Worm (Caenorhabditis elegans) whole organism, late embryonic: ENCODE data around the gene wdr-5.3.

Experiments
- C38D4.7 ChIP-seq: fragments of 200-800 bp; sonication (Bioruptor generic); optimal IDR thresholded peaks from 2 replicates; lab custom pipeline; 2018; ENCODE audit warnings: mild to moderate bottlenecking, missing genetic modification characterization, moderate library complexity, missing compliant biosample characterization
- ama-1 ChIP-seq: fragments of 150-350 bp; optimal IDR thresholded peaks from 2 replicates; lab custom pipeline; 2014
- ceh-19 ChIP-seq: fragments of 200-800 bp; sonication (Bioruptor generic); optimal IDR thresholded peaks from 2 replicates; lab custom pipeline; 2018; ENCODE audit warnings: mild to moderate bottlenecking, missing genetic modification characterization, missing compliant biosample characterization
- ceh-30 ChIP-seq: fragments of 150-350 bp; optimal IDR thresholded peaks from 2 replicates; lab custom pipeline; 2014; ENCODE audit warnings: missing biosample characterization, missing genetic modification characterization
- ceh-6 ChIP-seq: fragments of 200-800 bp; sonication (Bioruptor generic); optimal IDR thresholded peaks from 2 replicates; lab custom pipeline; 2018; ENCODE audit warnings: mild to moderate bottlenecking, missing genetic modification characterization, missing compliant biosample characterization
- fax-1 ChIP-seq: sonication (generic microtip); optimal IDR thresholded peaks from 2 replicates; lab custom pipeline; 2016; ENCODE audit warnings: missing genotype, missing genetic modification characterization, missing compliant biosample characterization
- fkh-10 ChIP-seq: fragments of 150-350 bp; optimal IDR thresholded peaks from 2 replicates; lab custom pipeline; 2014; ENCODE audit warnings: missing biosample characterization, missing genetic modification reagents, missing genetic modification characterization
- hlh-30 ChIP-seq: sonication (generic microtip); optimal IDR thresholded peaks from 2 replicates; lab custom pipeline; 2017; ENCODE audit warnings: antibody characterized with exemption, missing genetic modification characterization, missing compliant biosample characterization; ENCODE audit not compliant: insufficient read depth
- nfya-1 ChIP-seq: sonication (generic microtip); optimal IDR thresholded peaks from 2 replicates; lab custom pipeline; 2017; ENCODE audit warnings: missing genetic modification characterization, mild to moderate bottlenecking, missing compliant biosample characterization, antibody characterized with exemption, moderate library complexity
- odd-2 ChIP-seq: sonication (generic microtip); optimal IDR thresholded peaks from 2 replicates; lab custom pipeline; 2017; ENCODE audit warnings: antibody characterized with exemption, mild to moderate bottlenecking, missing genetic modification characterization, missing compliant biosample characterization
- pqm-1 ChIP-seq: sonication (generic microtip); optimal IDR thresholded peaks from 2 replicates; lab custom pipeline; 2016; ENCODE audit warnings: missing genetic modification characterization, missing compliant biosample characterization

DNA sequence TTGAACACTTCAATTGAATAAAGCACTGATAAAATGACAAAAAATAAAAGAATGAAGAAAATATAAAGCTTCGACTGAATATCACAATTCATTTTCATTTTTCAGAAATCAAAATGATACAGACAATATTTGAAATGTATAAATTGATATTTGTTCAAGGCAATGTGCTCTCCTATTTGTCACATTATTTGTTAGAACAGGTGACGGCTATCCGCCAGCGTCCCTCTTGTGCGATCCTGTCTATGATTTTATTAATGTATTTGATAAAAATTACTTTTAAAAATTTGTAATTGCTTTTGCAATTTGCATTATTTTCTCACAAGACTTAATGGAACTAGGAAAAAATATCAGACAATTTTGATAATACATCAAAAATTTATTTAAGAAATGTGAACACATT is 17.1 kb downstream of the wdr-5.3 start, which contains the start of gene F28H7.7:
- no peak for TF ChIP-seq odd-2 (tag; lab: Kevin White, UChicago)
- no peak for TF ChIP-seq ama-1 (lab: Kevin White, UChicago)
- no peak for TF ChIP-seq fax-1 (tag; lab: Kevin White, UChicago)
- TF ChIP-seq ceh-6 (GFP tag; lab: Kevin White, UChicago) = no peak
- no peak for TF ChIP-seq fkh-10 (GFP tag; lab: Kevin White, UChicago)
- TF ChIP-seq pqm-1 = no peak
- TF ChIP-seq hlh-30 (tag; lab: Kevin White, UChicago) = no peak
- no peak for TF ChIP-seq C38D4.7 (GFP tag; lab: Kevin White, UChicago)
- no peak for TF ChIP-seq nfya-1 (tag; lab: Kevin White, UChicago)
- TF ChIP-seq ceh-30 (tag; lab: Kevin White, UChicago) = no peak
- no peak for TF ChIP-seq ceh-19 (GFP tag; lab: Kevin White, UChicago)
